Worm (Caenorhabditis elegans) whole organism, midembryonic: ENCODE measurements around the gene F19F10.14.

Experiments used
- T22C8.4 ChIP-seq: fragments of 200-800 bp; sonication (Bioruptor generic); IDR thresholded peaks from 2 replicates; pipeline ENCODE4 v1.3.6; 2022; ENCODE audit warnings: missing genetic modification characterization, missing compliant biosample characterization
- cog-1 ChIP-seq: sonication (generic microtip); optimal IDR thresholded peaks from 2 replicates; lab custom pipeline; 2016; ENCODE audit warnings: missing genetic modification characterization, missing compliant biosample characterization
- flt-1 ChIP-seq: fragments of 200-800 bp; sonication (Bioruptor generic); IDR thresholded peaks from 2 replicates; pipeline ENCODE4 v1.3.6; 2022; ENCODE audit warnings: missing genetic modification characterization, missing compliant biosample characterization
- klf-2 ChIP-seq: fragments of 200-800 bp; sonication (Bioruptor generic); conservative IDR thresholded peaks from 2 replicates; pipeline ENCODE4 v1.3.6; 2022; ENCODE audit warnings: missing genetic modification reagents, missing genetic modification characterization, missing compliant biosample characterization
- med-1 ChIP-seq: sonication (generic microtip); optimal IDR thresholded peaks from 2 replicates; lab custom pipeline; 2017; ENCODE audit warnings: missing genetic modification characterization, mild to moderate bottlenecking, missing compliant biosample characterization, antibody characterized with exemption, missing genetic modification reagents; ENCODE audit not compliant: insufficient read depth
- ref-1 ChIP-seq: fragments of 200-800 bp; sonication (Bioruptor generic); conservative IDR thresholded peaks from 2 replicates; pipeline ENCODE4 v1.3.6; 2022; ENCODE audit warnings: missing genetic modification reagents, missing genetic modification characterization, missing compliant biosample characterization
- tab-1 ChIP-seq: fragments of 200-800 bp; sonication (Bioruptor generic); IDR thresholded peaks from 2 replicates; pipeline ENCODE4 v1.3.6; 2022; ENCODE audit warnings: missing genetic modification characterization, missing compliant biosample characterization
- ztf-23 ChIP-seq: fragments of 200-800 bp; sonication (Bioruptor generic); IDR thresholded peaks from 2 replicates; pipeline ENCODE4 v1.3.6; 2022; ENCODE audit warnings: missing genetic modification reagents, missing genetic modification characterization, missing compliant biosample characterization
- ztf-29 ChIP-seq: fragments of 200-800 bp; sonication (Bioruptor generic); IDR thresholded peaks from 2 replicates; pipeline ENCODE4 v1.3.6; 2022; ENCODE audit warnings: missing genetic modification reagents, missing genetic modification characterization, missing compliant biosample characterization

The F19F10.14 gene

DNA sequence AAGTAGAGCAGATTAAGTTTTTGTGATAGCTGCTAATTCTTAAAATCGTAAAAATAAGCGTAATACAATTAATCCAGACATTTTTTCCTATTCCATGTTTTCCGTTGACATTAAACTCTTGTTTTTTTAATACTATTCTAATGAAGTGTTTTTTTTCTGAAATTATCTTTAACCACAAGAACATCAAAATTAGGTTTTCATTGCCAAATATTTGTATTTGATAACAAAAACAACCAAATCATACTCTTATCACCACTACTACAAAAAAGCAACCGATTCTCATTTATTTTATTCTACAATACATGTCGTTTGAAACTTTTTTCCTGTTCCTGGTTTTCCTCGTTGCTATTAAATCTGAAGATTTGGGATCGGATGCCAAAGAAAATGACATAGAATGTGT, 43.7 kb downstream of the F19F10.14 start, which contains the start of gene C54F6.17:
C54F6.17 (plus strand) TSS at position 301 of the 400 bp plus-strand sequence.
- no peak for TF ChIP-seq flt-1 (GFP tag; lab: Robert Waterston, UW)
- TF ChIP-seq tab-1 (GFP tag; lab: Robert Waterston, UW), result no peak
- no peak for TF ChIP-seq T22C8.4
- TF ChIP-seq cog-1, result no peak
- no peak for TF ChIP-seq ref-1 (GFP tag; lab: Robert Waterston, UW)
- no peak for TF ChIP-seq ztf-29 (GFP tag; lab: Robert Waterston, UW)
- no peak for TF ChIP-seq klf-2

DNA sequence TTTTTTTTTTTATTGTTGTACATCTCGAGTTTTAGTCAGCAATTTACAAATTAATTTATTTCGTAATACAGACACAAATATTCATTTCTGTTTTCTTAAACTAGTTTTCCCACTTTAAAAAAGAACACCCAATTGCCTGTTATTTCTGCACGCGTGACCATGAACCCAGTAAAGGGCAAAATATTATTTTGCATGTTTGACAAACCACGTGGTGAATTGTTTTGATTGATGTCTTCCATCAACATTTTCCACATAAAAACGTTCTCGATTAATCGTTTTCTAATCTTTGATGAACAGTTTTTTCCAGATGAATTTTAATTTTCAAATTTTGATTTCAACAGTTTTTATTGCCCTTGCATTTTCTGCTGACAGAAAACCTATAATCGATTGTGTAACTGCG, 45.2 kb downstream of the F19F10.14 start, which contains the start of gene C54F6.18:
C54F6.18 (plus strand) TSS at position 301 of the 400 bp plus-strand sequence.
- no peak for TF ChIP-seq tab-1 (GFP tag; lab: Robert Waterston, UW)
- no peak for TF ChIP-seq ref-1 (GFP tag; lab: Robert Waterston, UW)
- TF ChIP-seq T22C8.4, result no peak
- TF ChIP-seq med-1 (GFP tag; lab: Kevin White, UChicago), result no peak
- no peak for TF ChIP-seq ztf-23 (GFP tag; lab: Robert Waterston, UW)
- no peak for TF ChIP-seq ztf-29 (GFP tag; lab: Robert Waterston, UW)
- TF ChIP-seq cog-1, result no peak
- no peak for TF ChIP-seq flt-1 (GFP tag; lab: Robert Waterston, UW)

ce11 chrV:7524447-7524846, 46.4 kb downstream of the F19F10.14 start, which contains the start of gene C54F6.20:
TSS of gene C54F6.20 (plus strand) at chrV:7524747.
- TF ChIP-seq flt-1 (GFP tag; lab: Robert Waterston, UW) (no peak), tab-1 (GFP tag; lab: Robert Waterston, UW) (no peak), klf-2 (no peak), med-1 (GFP tag; lab: Kevin White, UChicago) (no peak), ref-1 (GFP tag; lab: Robert Waterston, UW) (no peak), ztf-29 (GFP tag; lab: Robert Waterston, UW) (no peak), T22C8.4 (no peak), cog-1 (no peak), ztf-23 (GFP tag; lab: Robert Waterston, UW) (no peak)

- TF ChIP-seq T22C8.4 (no peak), cog-1 (no peak), ref-1 (GFP tag; lab: Robert Waterston, UW) (no peak), med-1 (GFP tag; lab: Kevin White, UChicago) (no peak), tab-1 (GFP tag; lab: Robert Waterston, UW) (no peak), ztf-29 (GFP tag; lab: Robert Waterston, UW) (no peak), ztf-23 (GFP tag; lab: Robert Waterston, UW) (no peak), flt-1 (GFP tag; lab: Robert Waterston, UW) (no peak), klf-2 (no peak)
These were observed 47.5 kb downstream of the F19F10.14 start, which contains the start of gene C54F6.6 for ce11 chrV:7523392-7523791. TSS of gene C54F6.6 (plus strand) at chrV:7523692.

DNA sequence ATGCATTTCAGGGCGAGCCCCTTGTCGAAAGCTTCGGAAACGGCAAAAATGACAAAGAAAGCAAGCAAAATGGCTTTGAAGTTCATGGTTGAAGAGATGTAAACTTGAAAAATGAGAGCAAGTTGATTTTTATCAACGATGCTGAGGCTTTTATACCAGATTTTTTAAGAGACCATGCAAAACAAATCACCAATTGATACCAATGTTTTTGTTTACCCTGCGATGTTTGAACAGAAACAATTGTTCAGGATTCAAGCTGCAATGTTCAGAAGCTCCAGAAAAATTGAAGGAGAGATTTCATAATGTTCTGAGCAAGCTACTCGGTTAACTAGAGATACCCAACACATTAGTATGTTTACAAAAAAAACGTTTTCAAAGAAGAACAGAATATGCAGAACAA, 48.6 kb downstream of the F19F10.14 start, which contains the start of gene C54F6.15:
C54F6.15 (minus strand) TSS at position 101 of the 400 bp plus-strand sequence.
- no peak for TF ChIP-seq klf-2
- TF ChIP-seq ref-1 (GFP tag; lab: Robert Waterston, UW), result no peak
- TF ChIP-seq cog-1, result no peak
- TF ChIP-seq ztf-29 (GFP tag; lab: Robert Waterston, UW), result no peak
- no peak for TF ChIP-seq med-1 (GFP tag; lab: Kevin White, UChicago)
- no peak for TF ChIP-seq tab-1 (GFP tag; lab: Robert Waterston, UW)
- TF ChIP-seq flt-1 (GFP tag; lab: Robert Waterston, UW), result no peak

ce11 chrV:7521304-7521703, 49.6 kb downstream of the F19F10.14 start:
- TF ChIP-seq flt-1 (GFP tag; lab: Robert Waterston, UW) (no peak), ref-1 (GFP tag; lab: Robert Waterston, UW) (no peak), klf-2 (no peak), cog-1 (no peak), med-1 (GFP tag; lab: Kevin White, UChicago) (no peak), T22C8.4 (no peak), ztf-29 (GFP tag; lab: Robert Waterston, UW) (no peak), tab-1 (GFP tag; lab: Robert Waterston, UW) (no peak), ztf-23 (GFP tag; lab: Robert Waterston, UW) (no peak)
